Fruit fly (Drosophila melanogaster): ENCODE results near the gene Nab2.

Gene Nab2

DNA sequence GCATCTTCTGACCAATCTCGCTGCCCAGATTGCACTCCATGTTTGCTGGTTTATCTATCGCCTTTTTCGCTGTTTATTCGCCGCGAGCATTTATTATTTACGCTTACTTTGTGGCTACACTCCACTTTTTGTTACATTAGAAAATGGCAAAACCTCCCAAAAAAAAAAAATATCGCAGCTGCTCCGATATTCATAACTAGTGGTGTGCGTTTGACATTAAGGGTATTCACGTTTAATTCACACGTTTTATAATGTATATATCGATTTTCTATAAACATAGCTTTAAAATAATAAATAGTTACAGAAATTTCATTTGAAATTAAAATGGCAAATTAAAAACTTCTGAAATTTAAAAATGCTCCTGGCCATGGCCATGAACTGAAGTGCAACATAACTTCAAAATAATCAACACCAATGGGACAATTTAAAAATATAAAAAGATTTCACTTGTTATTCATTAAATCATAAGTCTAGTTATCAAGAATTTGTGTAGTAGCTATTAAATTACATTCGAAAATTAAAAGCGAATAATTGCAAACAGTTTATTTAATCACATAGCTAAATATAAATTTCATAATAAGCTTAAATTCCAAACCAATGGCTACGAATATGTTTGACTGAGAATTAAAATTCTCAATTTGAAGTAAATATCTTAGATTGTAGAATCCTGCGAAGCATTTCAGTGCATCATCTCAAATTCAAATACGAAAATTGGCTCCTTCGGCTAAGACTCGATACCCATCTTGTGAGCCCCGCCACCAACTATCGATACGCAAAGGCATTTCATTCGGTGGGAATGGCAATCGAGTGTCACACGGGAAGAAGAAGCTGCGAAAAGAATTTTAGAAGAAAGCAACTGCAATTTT lies at the start of gene Nab2, which contains the start of gene BRWD3:
TSS of gene Nab2 (minus strand) at position 203 of the 866 bp plus-strand sequence.
TSS of gene BRWD3 (plus strand) at position 784 of the 866 bp plus-strand sequence.
- TF ChIP-seq psq (optimal IDR thresholded peaks at IDR 0.05) (no peak), h (optimal IDR thresholded peaks at IDR 0.05) (no peak), Sin3A (optimal IDR thresholded peaks at IDR 0.05) (no peak), Myc (optimal IDR thresholded peaks at IDR 0.05) (no peak), insv (optimal IDR thresholded peaks at IDR 0.05) (no peak), ttk (optimal IDR thresholded peaks at IDR 0.05) (no peak)

DNA sequence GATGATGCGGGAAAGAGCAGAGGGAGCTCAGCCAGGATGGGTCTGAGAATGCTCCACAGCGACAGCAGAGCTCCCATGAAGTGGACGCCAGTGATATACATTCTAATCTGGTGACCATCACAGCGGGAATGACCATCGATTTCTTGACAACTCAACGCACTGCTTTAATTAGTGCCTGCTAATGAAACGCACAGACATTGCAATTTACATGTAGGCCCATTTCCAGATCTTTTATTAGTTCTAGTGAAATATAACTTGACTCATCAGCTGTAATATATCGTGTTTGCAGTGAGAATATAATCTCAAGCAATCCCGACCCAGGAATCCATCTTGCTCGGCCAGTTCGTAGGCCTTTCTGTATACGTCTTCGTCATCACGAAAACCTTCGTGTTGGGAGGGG lies 48.9 kb upstream of the Nab2 start, which contains the start of gene CG42811:
TSS of gene CG42811 (minus strand) at position 101 of the 400 bp plus-strand sequence.
- TF ChIP-seq psq (optimal IDR thresholded peaks at IDR 0.05) (no peak), Myc (optimal IDR thresholded peaks at IDR 0.05) (no peak)

DNA sequence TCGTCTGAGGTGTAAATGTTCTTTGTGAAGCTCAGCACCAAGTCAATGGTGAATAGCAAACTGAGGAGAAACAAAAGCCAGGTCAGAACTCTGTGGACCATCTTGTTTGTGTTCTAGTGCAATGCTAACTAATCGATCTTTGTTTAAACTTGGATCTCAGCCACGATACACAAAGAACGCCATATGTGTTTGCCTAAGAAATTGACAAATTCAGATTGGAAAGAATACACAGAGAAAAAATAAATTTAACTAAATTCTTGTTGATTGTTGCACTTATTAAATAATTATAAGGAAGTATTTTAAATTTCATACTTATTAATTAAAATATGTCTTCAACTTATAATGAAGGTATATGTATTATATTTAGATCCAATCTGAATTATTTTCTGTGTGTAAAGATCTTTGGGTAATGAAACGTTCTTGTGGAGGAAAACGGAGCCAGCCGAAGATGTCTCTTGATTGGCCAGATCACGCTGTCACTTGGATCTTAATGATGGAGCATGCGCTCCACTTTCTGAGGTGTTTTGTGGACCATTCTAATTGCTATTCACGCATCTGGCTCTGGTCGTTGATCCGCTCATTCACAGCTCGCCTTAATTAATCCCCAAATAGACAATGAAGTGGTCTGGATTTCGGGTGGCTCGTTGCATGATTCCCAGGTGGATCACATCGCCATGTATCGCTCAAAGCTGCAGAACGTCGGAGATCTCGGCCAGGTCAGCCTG lies 46.8 kb upstream of the Nab2 start, which contains the start of the genes CG17784 and CG13613:
TSS of gene CG17784 (minus strand) at position 101 of the 725 bp plus-strand sequence.
TSS of gene CG13613 (plus strand) at position 675 of the 725 bp plus-strand sequence.
- no peak for TF ChIP-seq insv (optimal IDR thresholded peaks at IDR 0.05)
- TF ChIP-seq Myc (optimal IDR thresholded peaks at IDR 0.05), result no peak
- TF ChIP-seq h (optimal IDR thresholded peaks at IDR 0.05), result no peak
- no peak for TF ChIP-seq Sin3A (optimal IDR thresholded peaks at IDR 0.05)
- TF ChIP-seq psq (optimal IDR thresholded peaks at IDR 0.05), result no peak
- TF ChIP-seq ttk (optimal IDR thresholded peaks at IDR 0.05), result no peak

DNA sequence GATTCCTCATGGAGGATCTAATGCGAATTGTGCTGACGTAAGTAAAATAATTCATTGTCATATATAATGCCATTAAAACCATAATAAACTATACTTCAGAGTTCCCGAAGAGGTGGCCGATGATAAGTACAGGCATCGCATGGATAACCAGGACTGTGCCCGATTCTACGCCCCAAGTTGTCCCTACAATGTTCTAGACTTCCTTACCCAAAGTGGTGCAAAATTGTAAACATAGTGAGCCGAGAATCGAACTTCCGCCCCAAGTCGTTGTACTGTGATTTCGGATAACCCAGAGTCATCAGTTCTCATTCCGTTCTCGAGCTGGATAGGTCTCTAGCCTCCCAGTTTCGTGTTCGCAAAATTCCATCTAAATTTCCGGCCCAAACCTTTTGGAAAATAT lies 44.6 kb upstream of the Nab2 start, which contains the start of gene CG33340:
TSS of gene CG33340 (plus strand) at position 301 of the 400 bp plus-strand sequence.
- TF ChIP-seq Sin3A (optimal IDR thresholded peaks at IDR 0.05), result no peak
- no peak for TF ChIP-seq Myc (optimal IDR thresholded peaks at IDR 0.05)
- TF ChIP-seq ttk (optimal IDR thresholded peaks at IDR 0.05), result no peak
- no peak for TF ChIP-seq insv (optimal IDR thresholded peaks at IDR 0.05)
- TF ChIP-seq h (optimal IDR thresholded peaks at IDR 0.05), result no peak

DNA sequence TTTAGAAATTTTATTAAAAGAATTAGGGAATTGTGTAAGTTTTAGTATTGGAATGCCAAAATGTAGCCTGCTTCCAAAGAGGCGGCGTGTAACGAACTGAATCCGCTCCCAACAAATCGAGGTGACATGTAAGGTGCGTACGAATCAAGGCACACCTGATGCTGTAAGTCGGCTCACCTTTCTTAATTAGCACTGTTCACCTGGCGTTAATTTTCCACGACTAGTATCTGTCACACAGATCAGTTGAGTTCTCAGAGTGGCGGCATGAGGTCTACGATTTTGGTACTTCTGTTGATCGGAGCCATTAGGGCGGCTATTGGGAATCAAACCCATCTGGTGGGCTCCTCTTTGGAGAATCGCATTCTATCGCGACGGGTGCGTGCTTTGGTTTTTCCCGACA lies 43.4 kb upstream of the Nab2 start, which contains the start of the genes CG5762 and CG33339:
TSS of gene CG5762 (minus strand) at position 101 of the 400 bp plus-strand sequence.
TSS of gene CG33339 (plus strand) at position 265 of the 400 bp plus-strand sequence.
- TF ChIP-seq insv (optimal IDR thresholded peaks at IDR 0.05) (no peak), psq (optimal IDR thresholded peaks at IDR 0.05) (no peak), Sin3A (optimal IDR thresholded peaks at IDR 0.05) (no peak), ttk (optimal IDR thresholded peaks at IDR 0.05) (no peak), Myc (optimal IDR thresholded peaks at IDR 0.05) (no peak), h (optimal IDR thresholded peaks at IDR 0.05) (no peak)

DNA sequence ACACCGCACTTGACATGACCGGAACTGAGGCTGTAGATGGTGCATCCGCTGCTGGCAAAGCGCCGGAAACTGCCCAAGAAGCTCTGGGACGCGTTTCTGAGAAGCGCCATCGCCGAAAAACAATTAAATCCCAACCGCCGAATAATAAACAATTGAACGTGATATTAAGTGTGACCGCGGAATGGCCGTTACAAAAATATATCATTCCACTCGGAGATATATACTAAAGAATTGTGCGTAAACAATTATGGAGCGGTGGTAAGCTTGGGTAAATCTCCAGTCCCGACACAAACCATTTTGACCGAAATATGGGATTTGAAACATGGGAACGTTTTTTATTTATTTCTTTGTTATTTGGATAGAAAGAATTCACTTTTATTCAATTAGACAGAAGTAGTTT lies 41.7 kb upstream of the Nab2 start, which contains the start of gene CG18528:
TSS of gene CG18528 (minus strand) at position 188 of the 400 bp plus-strand sequence.
- TF ChIP-seq Sin3A (optimal IDR thresholded peaks at IDR 0.05) (no peak), psq (optimal IDR thresholded peaks at IDR 0.05) (no peak), h (optimal IDR thresholded peaks at IDR 0.05) (no peak), insv (optimal IDR thresholded peaks at IDR 0.05) (no peak), Myc (optimal IDR thresholded peaks at IDR 0.05) (no peak), ttk (optimal IDR thresholded peaks at IDR 0.05) (no peak)

DNA sequence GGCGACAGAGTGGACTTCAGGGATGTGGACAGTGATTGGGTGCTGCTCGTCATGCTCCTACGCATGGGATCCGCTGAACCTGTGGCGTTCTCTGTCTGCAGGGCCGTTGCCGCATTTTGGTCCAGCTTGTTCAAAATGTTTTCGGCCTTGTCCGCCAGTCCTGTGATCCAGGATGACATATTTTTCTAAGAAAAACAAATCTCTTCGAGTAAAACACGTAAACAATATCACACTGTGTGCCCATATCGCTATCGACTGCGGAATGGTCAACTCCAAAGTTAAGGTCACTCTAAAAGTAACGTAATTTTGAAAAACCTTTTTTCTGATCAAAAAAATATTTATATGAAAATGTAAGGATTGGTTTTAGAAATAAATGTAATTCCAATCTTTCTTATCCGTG lies 39.5 kb upstream of the Nab2 start, which contains the start of gene Golgin84:
TSS of gene Golgin84 (minus strand) at position 241 of the 400 bp plus-strand sequence.
- TF ChIP-seq ttk (optimal IDR thresholded peaks at IDR 0.05) (no peak), Sin3A (optimal IDR thresholded peaks at IDR 0.05) (no peak), Myc (optimal IDR thresholded peaks at IDR 0.05) (no peak), insv (optimal IDR thresholded peaks at IDR 0.05) (no peak), h (optimal IDR thresholded peaks at IDR 0.05) (no peak), psq (optimal IDR thresholded peaks at IDR 0.05) (no peak)

DNA sequence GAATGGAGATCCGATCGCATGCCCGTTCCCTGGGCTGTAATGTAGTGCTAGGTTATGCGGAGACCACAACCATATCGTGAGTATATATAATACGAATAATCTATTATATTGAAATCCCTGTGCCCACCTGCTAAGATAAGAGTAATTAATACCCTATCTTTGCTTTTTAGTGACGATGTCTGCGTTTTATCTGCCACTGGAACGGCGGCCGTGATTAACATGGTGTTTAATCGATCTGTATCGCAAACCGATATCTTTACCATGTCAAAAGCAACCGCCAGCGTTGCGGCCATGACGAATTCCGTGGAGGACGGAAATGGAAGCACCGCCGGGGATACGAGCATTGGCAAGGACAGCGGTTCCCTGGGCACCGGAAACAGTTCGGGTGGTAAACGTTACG lies 35.2 kb upstream of the Nab2 start:
- TF ChIP-seq insv (optimal IDR thresholded peaks at IDR 0.05) (no peak), h (optimal IDR thresholded peaks at IDR 0.05) (no peak), psq (optimal IDR thresholded peaks at IDR 0.05) (no peak), Myc (optimal IDR thresholded peaks at IDR 0.05) (no peak), ttk (optimal IDR thresholded peaks at IDR 0.05) (no peak), Sin3A (optimal IDR thresholded peaks at IDR 0.05) (no peak)

DNA sequence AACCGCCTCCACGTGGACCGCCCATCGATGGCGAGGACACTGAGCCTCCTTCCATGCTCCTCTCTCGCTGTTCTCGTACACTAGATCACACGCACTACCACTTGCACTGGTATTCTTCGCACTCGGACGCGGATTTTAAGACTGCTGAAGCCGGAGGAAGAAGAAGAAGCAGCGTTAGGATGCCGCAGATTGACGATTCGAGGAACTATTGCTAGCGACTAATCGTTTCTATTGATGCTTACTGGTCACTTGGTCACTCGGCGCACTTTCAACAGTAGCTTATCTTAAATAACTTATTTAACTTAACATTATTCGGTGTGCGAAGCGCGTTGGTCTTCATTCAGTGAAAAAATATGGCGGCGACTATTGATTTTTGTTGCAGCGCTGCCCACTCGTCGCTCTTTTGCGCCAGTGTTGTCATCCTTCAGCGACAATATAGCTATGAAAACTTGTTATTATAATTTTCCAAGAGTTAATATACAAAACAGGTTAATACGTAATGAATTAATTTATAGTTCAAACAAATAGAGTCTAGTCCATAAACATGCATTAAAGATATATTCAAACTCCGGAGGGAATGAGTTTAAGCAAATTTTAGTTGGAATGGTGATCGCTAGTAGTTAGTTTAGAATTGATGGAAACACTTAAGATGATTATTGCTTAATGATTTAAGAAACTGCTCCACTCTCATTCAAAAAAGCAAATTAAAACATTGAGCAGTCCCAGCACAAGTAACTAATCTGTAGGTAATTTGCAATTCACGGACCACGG lies 30.4 kb upstream of the Nab2 start, which contains the start of the genes CG5746 and CG6454:
TSS of gene CG5746 (minus strand) at position 372 of the 771 bp plus-strand sequence.
TSS of gene CG6454 (plus strand) at position 763 of the 771 bp plus-strand sequence.
- no peak for TF ChIP-seq insv (optimal IDR thresholded peaks at IDR 0.05)
- TF ChIP-seq psq (optimal IDR thresholded peaks at IDR 0.05), result no peak
- TF ChIP-seq Sin3A (optimal IDR thresholded peaks at IDR 0.05), result no peak
- TF ChIP-seq h (optimal IDR thresholded peaks at IDR 0.05), result no peak
- no peak for TF ChIP-seq Myc (optimal IDR thresholded peaks at IDR 0.05)
- no peak for TF ChIP-seq ttk (optimal IDR thresholded peaks at IDR 0.05)

DNA sequence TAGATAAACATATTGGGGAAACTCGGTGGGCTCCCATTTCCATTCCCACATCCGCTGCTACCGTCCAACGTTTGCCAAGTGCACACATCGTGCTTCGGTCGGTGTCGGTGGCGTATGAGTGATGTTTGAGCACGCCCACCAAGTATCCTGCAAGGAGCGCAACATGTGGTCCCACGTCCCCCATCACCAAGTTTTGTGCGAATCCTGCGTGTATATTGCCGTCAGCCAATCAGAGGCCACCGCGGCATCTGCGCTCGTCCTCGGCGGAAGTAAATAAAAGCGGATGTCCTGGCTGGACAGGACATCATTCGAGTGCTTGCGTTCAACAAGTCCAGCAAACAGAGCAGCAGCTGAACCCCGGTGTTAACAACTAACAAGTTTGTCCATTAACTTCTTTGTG lies 23.0 kb upstream of the Nab2 start, which contains the start of gene Ms:
TSS of gene Ms (plus strand) at position 301 of the 400 bp plus-strand sequence.
- TF ChIP-seq Myc (optimal IDR thresholded peaks at IDR 0.05) (no peak), psq (optimal IDR thresholded peaks at IDR 0.05) (no peak), Sin3A (optimal IDR thresholded peaks at IDR 0.05) (no peak), ttk (optimal IDR thresholded peaks at IDR 0.05) (no peak), h (optimal IDR thresholded peaks at IDR 0.05) (no peak), insv (optimal IDR thresholded peaks at IDR 0.05) (no peak)

DNA sequence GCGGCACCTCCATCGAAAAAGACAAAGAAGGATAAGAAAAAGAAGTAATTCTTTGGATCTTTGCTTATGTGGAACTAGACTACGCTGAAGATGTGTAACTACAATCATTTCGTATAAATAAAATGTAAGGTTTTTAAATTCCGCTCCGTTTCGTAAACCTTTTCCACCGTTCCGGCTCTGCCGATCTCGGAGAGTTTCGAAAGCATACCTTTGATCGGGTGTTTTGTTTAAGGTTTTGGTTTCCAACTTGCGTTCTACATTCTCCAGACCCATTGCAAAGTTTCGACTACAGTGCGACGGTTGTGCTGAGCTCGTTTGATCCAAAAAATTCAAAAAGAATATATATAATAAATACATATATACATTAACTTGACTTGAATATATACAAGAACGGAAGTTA lies 18.4 kb upstream of the Nab2 start, which contains the start of gene CG6432:
TSS of gene CG6432 (plus strand) at position 301 of the 400 bp plus-strand sequence.
- TF ChIP-seq insv (optimal IDR thresholded peaks at IDR 0.05), result no peak
- no peak for TF ChIP-seq h (optimal IDR thresholded peaks at IDR 0.05)
- TF ChIP-seq ttk (optimal IDR thresholded peaks at IDR 0.05), result no peak
- no peak for TF ChIP-seq Myc (optimal IDR thresholded peaks at IDR 0.05)
- no peak for TF ChIP-seq psq (optimal IDR thresholded peaks at IDR 0.05)
- no peak for TF ChIP-seq Sin3A (optimal IDR thresholded peaks at IDR 0.05)

All from Kc167 (cell line).